Worm (Caenorhabditis elegans): Measurements from ENCODE around the gene pqn-92.

The pqn-92 gene

ce11 chrIII:12299259-12299658 lies 8.3 kb upstream of the pqn-92 start:
- TF ChIP-seq fkh-6 (tag; optimal IDR thresholded peaks at IDR 0.05): no peak
- no peak for TF ChIP-seq nhr-232 (tag; optimal IDR thresholded peaks at IDR 0.05)
- TF ChIP-seq ceh-34 (tag; optimal IDR thresholded peaks at IDR 0.05): no peak
- no peak for TF ChIP-seq tbx-7 (tag; optimal IDR thresholded peaks at IDR 0.05)
- TF ChIP-seq pha-4 (tag; optimal IDR thresholded peaks at IDR 0.05): no peak
- TF ChIP-seq ceh-24 (tag; optimal IDR thresholded peaks at IDR 0.05): no peak

DNA sequence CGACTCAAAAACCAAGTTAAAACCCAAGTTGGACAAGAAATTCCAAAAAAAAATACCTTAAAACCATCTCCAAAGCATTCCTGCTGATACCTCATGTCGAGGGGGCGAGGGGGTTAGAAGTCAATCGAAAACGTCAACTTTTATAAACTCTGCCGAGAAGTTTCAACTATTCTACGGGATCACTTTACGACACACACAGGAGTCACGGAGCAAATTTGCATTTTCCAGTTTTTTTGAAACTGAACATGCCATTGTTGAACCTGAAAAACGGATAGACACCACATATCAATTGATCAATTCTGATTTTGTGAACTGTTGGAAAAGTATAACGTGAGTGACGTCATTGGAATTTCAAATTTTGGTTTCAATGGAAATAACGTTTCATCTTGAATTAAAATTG lies 4.5 kb upstream of the pqn-92 start, which contains the start of gene mrp-8:
mrp-8 (minus strand) TSS at position 101 of the 400 bp plus-strand sequence.
- TF ChIP-seq ceh-19 (GFP tag; optimal IDR thresholded peaks at IDR 0.05): no peak
- TF ChIP-seq hlh-30 (tag; optimal IDR thresholded peaks at IDR 0.05; ENCODE audit: insufficient read depth): no peak
- no peak for TF ChIP-seq unc-55 (GFP tag; optimal IDR thresholded peaks at IDR 0.05)
- TF ChIP-seq nhr-11 (tag; optimal IDR thresholded peaks at IDR 0.05): no peak
- TF ChIP-seq ets-4 (tag; optimal IDR thresholded peaks at IDR 0.05): no peak
- no peak for TF ChIP-seq tbx-2 (tag; optimal IDR thresholded peaks at IDR 0.05)
- TF ChIP-seq madf-2 (tag; optimal IDR thresholded peaks at IDR 0.05): no peak
- TF ChIP-seq ceh-45 (GFP tag; IDR thresholded peaks at IDR 0.05): no peak
- no peak for TF ChIP-seq elt-4 (tag; optimal IDR thresholded peaks at IDR 0.05)
- no peak for TF ChIP-seq ztf-16 (tag; optimal IDR thresholded peaks at IDR 0.05)
- no peak for TF ChIP-seq lin-11 (tag; optimal IDR thresholded peaks at IDR 0.05)
- no peak for TF ChIP-seq fax-1 (tag; optimal IDR thresholded peaks at IDR 0.05)
- TF ChIP-seq nhr-232 (tag; optimal IDR thresholded peaks at IDR 0.05): no peak
- no peak for TF ChIP-seq ceh-9 (tag; optimal IDR thresholded peaks at IDR 0.05)
- no peak for TF ChIP-seq sox-2 (GFP tag; IDR thresholded peaks at IDR 0.05)
- no peak for TF ChIP-seq ref-2 (tag; optimal IDR thresholded peaks at IDR 0.05)
- TF ChIP-seq nfya-1 (tag; optimal IDR thresholded peaks at IDR 0.05): no peak
- no peak for TF ChIP-seq hlh-6 (tag; optimal IDR thresholded peaks at IDR 0.05)

DNA sequence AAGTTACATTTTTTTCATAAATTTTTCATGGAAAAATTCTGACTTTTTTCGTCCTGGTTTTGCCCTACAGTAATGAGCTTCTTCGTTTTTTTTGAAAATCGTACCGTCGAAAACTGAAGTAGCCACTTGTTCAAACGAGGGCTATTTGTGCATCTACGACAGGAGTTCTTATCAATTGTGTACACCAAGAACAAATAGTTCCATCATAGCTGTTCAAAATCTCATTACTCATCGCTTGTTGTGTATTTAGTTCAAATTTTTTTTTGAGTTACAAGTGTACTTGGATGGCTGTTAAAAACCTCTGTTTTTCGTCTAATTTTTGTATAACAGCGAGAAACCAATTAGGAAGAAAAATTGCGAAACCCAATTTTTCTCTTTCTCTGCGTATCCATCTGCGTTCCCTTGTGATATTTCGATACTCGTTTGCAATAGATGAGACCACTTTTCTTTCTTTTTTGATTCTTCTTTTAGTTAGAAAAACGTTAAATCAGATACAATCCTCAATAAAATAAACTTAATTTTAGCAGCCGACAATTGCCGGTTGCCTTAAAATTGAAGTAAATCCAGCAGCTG lies 2.7 kb upstream of the pqn-92 start:
- TF ChIP-seq rnt-1 (tag; optimal IDR thresholded peaks at IDR 0.05): no peak
- no peak for TF ChIP-seq ceh-6 (GFP tag; optimal IDR thresholded peaks at IDR 0.05)
- TF ChIP-seq hlh-13 (GFP tag; optimal IDR thresholded peaks at IDR 0.05): no peak
- TF ChIP-seq fkh-6 (tag; optimal IDR thresholded peaks at IDR 0.05): no peak
- no peak for TF ChIP-seq pax-1 (tag; optimal IDR thresholded peaks at IDR 0.05)
- TF ChIP-seq elt-2 (tag; optimal IDR thresholded peaks at IDR 0.05): no peak
- TF ChIP-seq hlh-6 (tag; optimal IDR thresholded peaks at IDR 0.05): no peak
- TF ChIP-seq madf-2 (tag; optimal IDR thresholded peaks at IDR 0.05): no peak
- no peak for TF ChIP-seq ceh-19 (GFP tag; optimal IDR thresholded peaks at IDR 0.05)

- TF ChIP-seq hlh-30 (tag; optimal IDR thresholded peaks at IDR 0.05; ENCODE audit: insufficient read depth) (no peak), pha-4 (tag; optimal IDR thresholded peaks at IDR 0.05) (no peak), sox-2 (GFP tag; IDR thresholded peaks at IDR 0.05) (no peak), elt-4 (tag; optimal IDR thresholded peaks at IDR 0.05) (no peak), C38D4.7 (GFP tag; optimal IDR thresholded peaks at IDR 0.05) (no peak), syd-9 (tag; optimal IDR thresholded peaks at IDR 0.05) (no peak), nfya-1 (tag; optimal IDR thresholded peaks at IDR 0.05) (no peak), ceh-34 (tag; optimal IDR thresholded peaks at IDR 0.05) (no peak), che-1 (tag; optimal IDR thresholded peaks at IDR 0.05) (no peak), ahr-1 (tag; optimal IDR thresholded peaks at IDR 0.05) (no peak), fax-1 (tag; optimal IDR thresholded peaks at IDR 0.05) (no peak), ceh-18 (tag; optimal IDR thresholded peaks at IDR 0.05) (no peak), ceh-31 (tag; optimal IDR thresholded peaks at IDR 0.05) (no peak), unc-86 (tag; optimal IDR thresholded peaks at IDR 0.05) (no peak), K02D7.2 (tag; optimal IDR thresholded peaks at IDR 0.05) (no peak), hlh-13 (GFP tag; optimal IDR thresholded peaks at IDR 0.05) (no peak), hlh-15 (tag; optimal IDR thresholded peaks at IDR 0.05) (no peak), nhr-11 (tag; optimal IDR thresholded peaks at IDR 0.05) (no peak)
Measured at ce11 chrIII:12312886-12313285, 5.3 kb downstream of the pqn-92 start, which contains the start of gene Y75B8A.39. Gene Y75B8A.39 (plus strand): TSS chrIII:12313186.

Data from whole organism, late embryonic.